Fruit fly (Drosophila melanogaster) whole organism, prepupa: ENCODE measurements around the gene Met.
A peak's percentile ranks its signal among the peaks of the same experiment; 100 is the strongest.

Source experiments
- Blimp-1 ChIP-seq: fragments of 200-800 bp; sonication (Bioruptor generic); optimal IDR thresholded peaks from 3 replicates; lab custom pipeline; 2017; ENCODE audit warnings: missing biosample characterization, missing genetic modification characterization, mild to moderate bottlenecking, moderate library complexity, missing genetic modification reagents
- CG11902 ChIP-seq: fragments of 200-800 bp; sonication (Bioruptor generic); optimal IDR thresholded peaks from 3 replicates; lab custom pipeline; 2016; ENCODE audit warnings: missing biosample characterization, missing genetic modification characterization
- CG1621 ChIP-seq: fragments of 200-800 bp; sonication (Bioruptor generic); optimal IDR thresholded peaks from 3 replicates; lab custom pipeline; 2018; ENCODE audit warnings: missing biosample characterization, mild to moderate bottlenecking, missing genetic modification characterization
- CG16779 ChIP-seq: fragments of 200-800 bp; sonication (Bioruptor generic); optimal IDR thresholded peaks from 3 replicates; lab custom pipeline; 2017; ENCODE audit warnings: missing biosample characterization, mild to moderate bottlenecking, missing genetic modification characterization
- CG31627 ChIP-seq: fragments of 200-800 bp; sonication (Bioruptor generic); optimal IDR thresholded peaks from 3 replicates; lab custom pipeline; 2016; ENCODE audit warnings: missing biosample characterization, missing genetic modification characterization
- CG34406 ChIP-seq: fragments of 200-800 bp; sonication (Bioruptor generic); optimal IDR thresholded peaks from 3 replicates; lab custom pipeline; 2016; ENCODE audit warnings: missing biosample characterization, missing genetic modification characterization
- CG6163 ChIP-seq: fragments of 200-800 bp; sonication (Bioruptor generic); IDR thresholded peaks from 3 replicates; pipeline ENCODE4 v1.3.6; 2022; ENCODE audit warnings: missing biosample characterization, missing genetic modification characterization
- CG6276 ChIP-seq: fragments of 200-800 bp; sonication (Bioruptor generic); optimal IDR thresholded peaks from 2 replicates; lab custom pipeline; 2017; ENCODE audit warnings: missing biosample characterization, mild to moderate bottlenecking, missing genetic modification characterization
- CG6792 ChIP-seq: fragments of 200-800 bp; sonication (Bioruptor generic); optimal IDR thresholded peaks from 3 replicates; lab custom pipeline; 2016; ENCODE audit warnings: missing biosample characterization, missing genetic modification characterization
- CG6854 ChIP-seq: fragments of 200-800 bp; sonication (Bioruptor generic); optimal IDR thresholded peaks from 2 replicates; lab custom pipeline; 2017; ENCODE audit warnings: missing biosample characterization, mild to moderate bottlenecking, missing genetic modification characterization
- CG8119 ChIP-seq: fragments of 200-800 bp; sonication (Bioruptor generic); IDR thresholded peaks from 3 replicates; pipeline ENCODE4 v1.3.6; 2022; ENCODE audit warnings: missing biosample characterization, missing genetic modification characterization
- CG8319 ChIP-seq: fragments of 200-800 bp; sonication (Bioruptor generic); optimal IDR thresholded peaks from 3 replicates; lab custom pipeline; 2016; ENCODE audit warnings: missing biosample characterization, missing genetic modification characterization
- CG9139 ChIP-seq: fragments of 200-800 bp; sonication (Bioruptor generic); optimal IDR thresholded peaks from 3 replicates; lab custom pipeline; 2017; ENCODE audit warnings: missing biosample characterization, mild to moderate bottlenecking, missing genetic modification characterization
- Eip75B ChIP-seq: fragments of 200-800 bp; sonication (Bioruptor generic); optimal IDR thresholded peaks from 3 replicates; lab custom pipeline; 2016; ENCODE audit warnings: missing biosample characterization, missing genetic modification characterization
- Eip78C ChIP-seq: fragments of 200-800 bp; sonication (Bioruptor generic); peaks from one replicate; lab custom pipeline; 2016; ENCODE audit warnings: missing biosample characterization, missing genetic modification characterization
- Eip93F ChIP-seq: fragments of 200-800 bp; sonication (Bioruptor generic); optimal IDR thresholded peaks from 2 replicates; lab custom pipeline; 2016; ENCODE audit warnings: missing biosample characterization, mild to moderate bottlenecking, missing genetic modification characterization
- Hr38 ChIP-seq: sonication (Bioruptor generic); optimal IDR thresholded peaks from 2 replicates; lab custom pipeline; 2016; ENCODE audit warnings: missing biosample characterization, missing genetic modification characterization
- Lpt ChIP-seq: fragments of 200-800 bp; sonication (Bioruptor generic); optimal IDR thresholded peaks from 3 replicates; lab custom pipeline; 2016; ENCODE audit warnings: missing biosample characterization, missing genetic modification characterization
- Met ChIP-seq: fragments of 200-800 bp; sonication (Bioruptor generic); optimal IDR thresholded peaks from 3 replicates; lab custom pipeline; 2016; ENCODE audit warnings: missing biosample characterization, missing genetic modification characterization
- Sox102F ChIP-seq: fragments of 200-800 bp; sonication (Bioruptor generic); optimal IDR thresholded peaks from 2 replicates; lab custom pipeline; 2016; ENCODE audit warnings: missing biosample characterization, mild to moderate bottlenecking, missing genetic modification characterization
- Sox14 ChIP-seq: fragments of 200-800 bp; sonication (Bioruptor generic); optimal IDR thresholded peaks from 3 replicates; lab custom pipeline; 2016; ENCODE audit warnings: missing biosample characterization, missing genetic modification characterization
- Sox15 ChIP-seq: fragments of 200-800 bp; sonication (Bioruptor generic); optimal IDR thresholded peaks from 3 replicates; lab custom pipeline; 2016; ENCODE audit warnings: missing biosample characterization, missing genetic modification characterization
- achi ChIP-seq: fragments of 200-800 bp; sonication (Bioruptor generic); optimal IDR thresholded peaks from 3 replicates; lab custom pipeline; 2016; ENCODE audit warnings: missing biosample characterization, missing genetic modification characterization
- cyc ChIP-seq: fragments of 200-800 bp; sonication (Bioruptor generic); optimal IDR thresholded peaks from 3 replicates; lab custom pipeline; 2016; ENCODE audit warnings: missing biosample characterization, missing genetic modification characterization
- dac ChIP-seq: fragments of 200-800 bp; sonication (Bioruptor generic); optimal IDR thresholded peaks from 2 replicates; lab custom pipeline; 2017; ENCODE audit warnings: missing biosample characterization, mild to moderate bottlenecking, missing genetic modification characterization
- dsx ChIP-seq: fragments of 200-800 bp; optimal IDR thresholded peaks from 3 replicates; lab custom pipeline; 2019; ENCODE audit warnings: missing biosample characterization, mild to moderate bottlenecking, missing genetic modification characterization, moderate library complexity; ENCODE audit not compliant: poor library complexity, severe bottlenecking
- eg ChIP-seq: fragments of 200-800 bp; sonication (Bioruptor generic); IDR thresholded peaks from 3 replicates; pipeline ENCODE4 v1.3.6; 2022; ENCODE audit warnings: missing biosample characterization, missing genetic modification characterization
- fkh ChIP-seq: fragments of 200-800 bp; sonication (Bioruptor generic); optimal IDR thresholded peaks from 3 replicates; lab custom pipeline; 2017; ENCODE audit warnings: missing biosample characterization, mild to moderate bottlenecking, missing genetic modification characterization, moderate library complexity
- lz ChIP-seq: fragments of 200-800 bp; sonication (Bioruptor generic); optimal IDR thresholded peaks from 3 replicates; lab custom pipeline; 2016; ENCODE audit warnings: missing biosample characterization, missing genetic modification characterization
- pdm3 ChIP-seq: fragments of 200-800 bp; sonication (Bioruptor generic); optimal IDR thresholded peaks from 3 replicates; lab custom pipeline; 2016; ENCODE audit warnings: missing biosample characterization, missing genetic modification characterization
- salr ChIP-seq, 2 experiments: fragments of 200-800 bp; sonication (Bioruptor generic); optimal IDR thresholded peaks; 3 replicates each; lab custom pipeline; 2016 to 2018; ENCODE audit warnings: missing biosample characterization in 2 of 2, missing genetic modification characterization in 2 of 2, mild to moderate bottlenecking in 1 of 2
- ss ChIP-seq, 2 experiments: fragments of 200-800 bp; sonication (Bioruptor generic); optimal IDR thresholded peaks; 2 replicates in 1 of 2; 3 replicates in 1 of 2; lab custom pipeline; 2017 to 2018; ENCODE audit warnings: mild to moderate bottlenecking in 2 of 2, missing biosample characterization in 2 of 2, missing genetic modification characterization in 2 of 2, moderate library complexity in 1 of 2
- vri ChIP-seq: fragments of 200-800 bp; sonication (Bioruptor generic); optimal IDR thresholded peaks from 3 replicates; lab custom pipeline; 2016; ENCODE audit warnings: missing biosample characterization, mild to moderate bottlenecking, missing genetic modification characterization

The Met gene

dm6 chrX:11619617-11620016 lies 3.7 kb downstream of the Met start:
- TF ChIP-seq CG11902 (GFP tag; lab: Kevin White, UChicago) = no peak
- TF ChIP-seq CG8119 = no peak
- no peak for TF ChIP-seq Met (GFP tag; lab: Kevin White, UChicago)
- TF ChIP-seq vri (GFP tag; lab: Kevin White, UChicago) = no peak
- no peak for TF ChIP-seq Sox14 (GFP tag; lab: Kevin White, UChicago)
- no peak for TF ChIP-seq dac (GFP tag; lab: Kevin White, UChicago)
- TF ChIP-seq CG34406 (GFP tag; lab: Kevin White, UChicago) = no peak
- no peak for TF ChIP-seq cyc (GFP tag; lab: Kevin White, UChicago)
- no peak for TF ChIP-seq CG6276
- no peak for TF ChIP-seq Sox102F (GFP tag; lab: Kevin White, UChicago)
- TF ChIP-seq, all 60 proteins: peak for 0

DNA sequence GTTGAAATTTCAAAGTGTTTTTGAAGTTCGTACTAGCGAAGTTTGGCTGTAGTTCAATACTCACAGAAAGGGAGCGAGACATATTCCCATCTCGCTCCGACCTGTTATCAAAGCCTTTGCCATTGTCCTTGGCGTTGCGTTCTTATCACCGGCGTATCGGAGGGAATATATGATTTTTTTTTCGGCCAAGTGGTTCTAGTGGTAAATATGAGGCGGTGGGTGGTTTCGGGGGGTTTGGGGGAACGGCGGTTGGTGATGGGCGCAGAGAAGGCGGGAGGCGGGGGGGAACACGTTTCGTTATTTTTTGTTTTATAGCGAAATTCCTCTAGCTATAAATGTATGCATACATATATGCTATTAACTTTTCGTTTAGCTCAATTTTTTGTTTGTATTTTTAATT lies 4.6 kb downstream of the Met start:
- TF ChIP-seq pdm3 (GFP tag; lab: Kevin White, UChicago) (no peak), CG11902 (GFP tag; lab: Kevin White, UChicago) (no peak), Eip93F (no peak), lz (GFP tag; lab: Kevin White, UChicago) (no peak), dsx (GFP tag; lab: Kevin White, UChicago) (no peak), achi (no peak), eg (GFP tag; lab: Robert Waterston, UW) (no peak)

DNA sequence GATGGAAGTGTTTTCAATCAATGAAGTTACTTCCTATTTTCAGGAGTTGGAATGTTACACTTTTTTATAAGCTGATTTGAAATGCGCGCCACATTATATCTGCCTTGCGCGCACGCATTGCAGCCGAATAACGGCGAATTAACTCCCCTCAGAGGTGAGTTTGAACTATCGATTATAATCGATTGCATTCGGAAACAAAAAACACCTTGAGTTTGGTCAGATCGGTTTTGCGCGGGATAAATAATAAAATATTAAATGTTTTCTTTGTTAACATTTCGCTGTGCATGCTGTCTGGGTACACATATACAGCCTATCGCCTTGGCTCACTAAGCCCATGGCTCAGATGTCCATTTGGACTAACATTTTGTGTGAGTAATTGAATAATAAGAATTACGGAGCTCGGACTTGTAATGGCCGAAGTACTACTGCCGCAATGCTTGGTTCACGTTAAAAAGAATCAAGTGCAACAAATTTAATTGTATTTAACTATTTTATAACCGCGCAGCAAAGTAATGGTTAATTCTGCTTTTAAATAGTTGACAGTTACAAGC lies 5.5 kb downstream of the Met start:
- TF ChIP-seq CG9139 (GFP tag; lab: Kevin White, UChicago) = no peak
- no peak for TF ChIP-seq Hr38 (GFP tag; lab: Kevin White, UChicago)
- no peak for TF ChIP-seq dac (GFP tag; lab: Kevin White, UChicago)
- no peak for TF ChIP-seq CG6163 (GFP tag; lab: Robert Waterston, UW)
- no peak for TF ChIP-seq Sox14 (GFP tag; lab: Kevin White, UChicago)
- TF ChIP-seq CG6854 (GFP tag; lab: Kevin White, UChicago) = no peak
- no peak for TF ChIP-seq CG31627

dm6 chrX:11621866-11622648 lies 6.1 kb downstream of the Met start, which contains the start of gene Ptp10D:
Ptp10D (plus strand) TSS chrX:11622015.
- TF ChIP-seq CG6792 (GFP tag; lab: Kevin White, UChicago) (no peak), salr (GFP tag; optimal IDR thresholded peaks at IDR 0.05; lab: Kevin White, UChicago) (no peak), CG8119 (peak; percentile 41; the same call in 1 of the 3 replicates), Blimp-1 (GFP tag; lab: Kevin White, UChicago) (peak; percentile 25), CG1621 (peak; percentile 97), eg (GFP tag; lab: Robert Waterston, UW) (peak; percentile 45; the same call in 1 of the 3 replicates), dsx (GFP tag; lab: Kevin White, UChicago) (peak; percentile 55), Eip78C (peak; percentile 38), CG8319 (GFP tag; lab: Kevin White, UChicago) (no peak), fkh (peak; percentile 54), CG6163 (GFP tag; lab: Robert Waterston, UW) (peak; percentile 68), lz (GFP tag; lab: Kevin White, UChicago) (no peak), Sox15 (GFP tag; lab: Kevin White, UChicago) (no peak), CG16779 (tag; lab: Kevin White, UChicago) (peak; percentile 6), CG6854 (GFP tag; lab: Kevin White, UChicago) (peak; percentile 27), ss (GFP tag; optimal IDR thresholded peaks at IDR 0.05; lab: Kevin White, UChicago) (peak; percentile 37), Eip75B (GFP tag; lab: Kevin White, UChicago) (peak; percentile 7), Lpt (GFP tag; lab: Kevin White, UChicago) (peak; percentile 4), Hr38 (GFP tag; lab: Kevin White, UChicago) (no peak)
